Worm (Caenorhabditis elegans) whole organism, young adult: ENCODE results near the gene madd-3.

Experiments
- B0261.1 ChIP-seq: sonication (generic microtip); optimal IDR thresholded peaks from 2 replicates; lab custom pipeline; 2016; ENCODE audit warnings: mild to moderate bottlenecking, missing genetic modification characterization, moderate library complexity, missing compliant biosample characterization
- B0336.3 ChIP-seq: fragments of 200-800 bp; sonication (Bioruptor generic); IDR thresholded peaks from 2 replicates; pipeline ENCODE4 v1.3.6; 2022; ENCODE audit warnings: missing genetic modification characterization, missing compliant biosample characterization
- D2030.7 ChIP-seq: fragments of 200-800 bp; sonication (Bioruptor generic); IDR thresholded peaks from 2 replicates; pipeline ENCODE4 v1.3.6; 2022; ENCODE audit warnings: missing genetic modification reagents, missing genetic modification characterization, missing compliant biosample characterization
- F10E7.11 ChIP-seq: sonication (generic microtip); optimal IDR thresholded peaks from 2 replicates; lab custom pipeline; 2017; ENCODE audit warnings: mild to moderate bottlenecking, missing genetic modification characterization, moderate library complexity, missing compliant biosample characterization
- F22D6.2 ChIP-seq: sonication (generic microtip); optimal IDR thresholded peaks from 2 replicates; lab custom pipeline; 2016; ENCODE audit warnings: mild to moderate bottlenecking, missing genetic modification characterization, missing compliant biosample characterization
- F23B12.7 ChIP-seq: sonication (generic microtip); optimal IDR thresholded peaks from 2 replicates; lab custom pipeline; 2017; ENCODE audit warnings: missing genetic modification characterization, mild to moderate bottlenecking, missing compliant biosample characterization, antibody characterized with exemption, moderate library complexity; ENCODE audit not compliant: insufficient read depth
- F55B11.4 ChIP-seq: sonication (generic microtip); optimal IDR thresholded peaks from 2 replicates; lab custom pipeline; 2016; ENCODE audit warnings: missing compliant biosample characterization, missing genetic modification characterization, borderline replicate concordance; ENCODE audit not compliant: insufficient read depth
- F57C9.4 ChIP-seq: sonication (generic microtip); optimal IDR thresholded peaks from 2 replicates; lab custom pipeline; 2017; ENCODE audit warnings: mild to moderate bottlenecking, missing genetic modification characterization, missing compliant biosample characterization
- K11D2.4 ChIP-seq: fragments of 200-800 bp; sonication (Bioruptor generic); IDR thresholded peaks from 2 replicates; pipeline ENCODE4 v1.3.6; 2022; ENCODE audit warnings: missing genetic modification reagents, missing genetic modification characterization, missing compliant biosample characterization
- K12H6.12 ChIP-seq: fragments of 200-800 bp; sonication (Bioruptor generic); optimal IDR thresholded peaks from 2 replicates; lab custom pipeline; 2018; ENCODE audit warnings: mild to moderate bottlenecking, missing genetic modification characterization, missing compliant biosample characterization
- Y67H2A.10 ChIP-seq: fragments of 200-800 bp; sonication (Bioruptor generic); conservative IDR thresholded peaks from 2 replicates; pipeline ENCODE4 v1.3.6; 2022; ENCODE audit warnings: missing genetic modification reagents, missing genetic modification characterization, missing compliant biosample characterization
- Y79H2A.3 ChIP-seq: fragments of 200-800 bp; sonication (Bioruptor generic); conservative IDR thresholded peaks from 2 replicates; pipeline ENCODE4 v1.3.6; 2022; ENCODE audit warnings: missing genetic modification reagents, missing genetic modification characterization, missing compliant biosample characterization
- Y95B8A.8 ChIP-seq: fragments of 200-800 bp; sonication (Bioruptor generic); IDR thresholded peaks from 2 replicates; pipeline ENCODE4 v1.3.6; 2022; ENCODE audit warnings: missing genetic modification reagents, missing genetic modification characterization, missing compliant biosample characterization
- akir-1 ChIP-seq: fragments of 200-800 bp; sonication (Bioruptor generic); optimal IDR thresholded peaks from 2 replicates; lab custom pipeline; 2018; ENCODE audit warnings: mild to moderate bottlenecking, missing genetic modification characterization, moderate library complexity, missing compliant biosample characterization
- aptf-3 ChIP-seq: fragments of 200-800 bp; sonication (Bioruptor generic); IDR thresholded peaks from 2 replicates; pipeline ENCODE4 v1.3.6; 2022; ENCODE audit warnings: missing genetic modification characterization, missing compliant biosample characterization
- attf-3 ChIP-seq: fragments of 200-800 bp; sonication (Bioruptor generic); conservative IDR thresholded peaks from 2 replicates; pipeline ENCODE4 v1.3.6; 2022; ENCODE audit warnings: missing genetic modification reagents, missing genetic modification characterization, missing compliant biosample characterization
- attf-6 ChIP-seq: fragments of 200-800 bp; sonication (Bioruptor generic); IDR thresholded peaks from 2 replicates; pipeline ENCODE4 v1.3.6; 2022; ENCODE audit warnings: missing genetic modification reagents, missing genetic modification characterization, missing compliant biosample characterization
- ceh-27 ChIP-seq: fragments of 200-800 bp; sonication (Bioruptor generic); optimal IDR thresholded peaks from 2 replicates; lab custom pipeline; 2018; ENCODE audit warnings: mild to moderate bottlenecking, missing genetic modification characterization, moderate library complexity, missing compliant biosample characterization
- ceh-91 ChIP-seq: fragments of 200-800 bp; sonication (Bioruptor generic); IDR thresholded peaks from 2 replicates; pipeline ENCODE4 v1.3.6; 2022; ENCODE audit warnings: missing genetic modification reagents, missing genetic modification characterization, missing compliant biosample characterization
- dpff-1 ChIP-seq: sonication (generic microtip); optimal IDR thresholded peaks from 2 replicates; lab custom pipeline; 2017; ENCODE audit warnings: mild to moderate bottlenecking, missing genetic modification characterization, missing compliant biosample characterization
- dpl-1 ChIP-seq: fragments of 150-350 bp; optimal IDR thresholded peaks from 2 replicates; lab custom pipeline; 2014; ENCODE audit warnings: missing biosample characterization, missing genetic modification reagents, missing genetic modification characterization
- efl-1 ChIP-seq: fragments of 150-350 bp; optimal IDR thresholded peaks from 2 replicates; lab custom pipeline; 2014; ENCODE audit warnings: missing biosample characterization, missing genetic modification reagents, missing genetic modification characterization
- ets-4 ChIP-seq: fragments of 200-800 bp; sonication (Bioruptor generic); optimal IDR thresholded peaks from 2 replicates; lab custom pipeline; 2018; ENCODE audit warnings: mild to moderate bottlenecking, missing genetic modification characterization, missing compliant biosample characterization
- gei-17 ChIP-seq: fragments of 200-800 bp; sonication (Bioruptor generic); optimal IDR thresholded peaks from 2 replicates; lab custom pipeline; 2018; ENCODE audit warnings: mild to moderate bottlenecking, missing genetic modification characterization, missing compliant biosample characterization
- let-526 ChIP-seq: fragments of 200-800 bp; sonication (Bioruptor generic); IDR thresholded peaks from 2 replicates; pipeline ENCODE4 v1.3.6; 2022; ENCODE audit warnings: missing genetic modification reagents, missing genetic modification characterization, missing compliant biosample characterization
- let-607 ChIP-seq, 2 experiments: fragments of 200-800 bp in 1 of 2; sonication (Bioruptor generic) in 1 of 2; sonication (generic microtip) in 1 of 2; optimal IDR thresholded peaks; 2 replicates each; lab custom pipeline; 2016 to 2018; ENCODE audit warnings: mild to moderate bottlenecking in 2 of 2, missing compliant biosample characterization in 2 of 2, missing genetic modification characterization in 2 of 2, moderate library complexity in 2 of 2, missing genotype in 1 of 2
- mxl-1 ChIP-seq: sonication (generic microtip); optimal IDR thresholded peaks from 2 replicates; lab custom pipeline; 2016; ENCODE audit warnings: missing genetic modification characterization, missing compliant biosample characterization
- nfya-2 ChIP-seq: fragments of 200-800 bp; sonication (Bioruptor generic); IDR thresholded peaks from 2 replicates; pipeline ENCODE4 v1.3.6; 2022; ENCODE audit warnings: missing genetic modification reagents, missing genetic modification characterization, missing compliant biosample characterization
- nfyb-1 ChIP-seq: fragments of 200-800 bp; sonication (Bioruptor generic); IDR thresholded peaks from 2 replicates; pipeline ENCODE4 v1.3.6; 2022; ENCODE audit warnings: missing genetic modification reagents, missing genetic modification characterization, missing compliant biosample characterization
- snpc-1.1 ChIP-seq: sonication (generic microtip); optimal IDR thresholded peaks from 2 replicates; lab custom pipeline; 2017; ENCODE audit warnings: missing genetic modification characterization, mild to moderate bottlenecking, missing compliant biosample characterization, antibody characterized with exemption, moderate library complexity, missing genotype, missing genetic modification reagents; ENCODE audit not compliant: insufficient read depth
- somi-1 ChIP-seq: fragments of 200-800 bp; sonication (Bioruptor generic); optimal IDR thresholded peaks from 2 replicates; lab custom pipeline; 2018; ENCODE audit warnings: mild to moderate bottlenecking, missing genetic modification characterization, missing compliant biosample characterization
- sptf-2 ChIP-seq: fragments of 200-800 bp; sonication (Bioruptor generic); optimal IDR thresholded peaks from 2 replicates; lab custom pipeline; 2018; ENCODE audit warnings: mild to moderate bottlenecking, missing genetic modification characterization, missing compliant biosample characterization
- tbp1 ChIP-seq: fragments of 200-800 bp; sonication (Bioruptor generic); optimal IDR thresholded peaks from 2 replicates; lab custom pipeline; 2018; ENCODE audit warnings: mild to moderate bottlenecking, missing genetic modification characterization, missing compliant biosample characterization
- xnd-1 ChIP-seq: sonication (generic microtip); optimal IDR thresholded peaks from 2 replicates; lab custom pipeline; 2016; ENCODE audit warnings: missing genotype, missing genetic modification reagents, missing genetic modification characterization, missing compliant biosample characterization

madd-3 gene

ce11 chrX:14296559-14296958, at the start of gene madd-3:
Gene madd-3 (minus strand): TSS chrX:14296659.
- TF ChIP-seq F55B11.4 (tag; lab: Kevin White, UChicago) (no peak), attf-3 (GFP tag; lab: Robert Waterston, UW) (no peak), xnd-1 (tag; lab: Kevin White, UChicago) (no peak), K12H6.12 (tag; lab: Kevin White, UChicago) (no peak), F22D6.2 (tag; lab: Kevin White, UChicago) (no peak), let-526 (no peak), attf-6 (GFP tag; lab: Robert Waterston, UW) (no peak), sptf-2 (GFP tag; lab: Kevin White, UChicago) (no peak), Y67H2A.10 (GFP tag; lab: Robert Waterston, UW) (no peak)

- TF ChIP-seq Y79H2A.3 (GFP tag; lab: Robert Waterston, UW), result no peak
- no peak for TF ChIP-seq snpc-1.1 (tag; lab: Kevin White, UChicago)
- TF ChIP-seq sptf-2 (GFP tag; lab: Kevin White, UChicago), result no peak
- no peak for TF ChIP-seq let-607 (tag; optimal IDR thresholded peaks at IDR 0.05; lab: Kevin White, UChicago)
- no peak for TF ChIP-seq ets-4
- TF ChIP-seq nfya-2 (GFP tag; lab: Robert Waterston, UW), result no peak
- TF ChIP-seq mxl-1 (tag; lab: Kevin White, UChicago), result no peak
- TF ChIP-seq ceh-91 (GFP tag; lab: Robert Waterston, UW), result no peak
- TF ChIP-seq B0336.3 (GFP tag; lab: Robert Waterston, UW), result no peak
Measured at ce11 chrX:14340381-14340780, 43.9 kb upstream of the madd-3 start, which contains the start of gene sel-7. Gene sel-7 (minus strand): TSS chrX:14340481.

ce11 chrX:14339723-14340122, 43.3 kb upstream of the madd-3 start:
- TF ChIP-seq K11D2.4, result no peak
- no peak for TF ChIP-seq aptf-3 (GFP tag; lab: Robert Waterston, UW)
- TF ChIP-seq akir-1 (GFP tag; lab: Kevin White, UChicago), result no peak
- no peak for TF ChIP-seq ceh-27 (GFP tag; lab: Kevin White, UChicago)
- no peak for TF ChIP-seq nfyb-1 (GFP tag; lab: Robert Waterston, UW)
- no peak for TF ChIP-seq tbp1 (GFP tag; lab: Kevin White, UChicago)
- TF ChIP-seq K12H6.12 (tag; lab: Kevin White, UChicago), result no peak
- TF ChIP-seq B0261.1, result no peak
- TF ChIP-seq dpff-1 (tag; lab: Kevin White, UChicago), result no peak

ce11 chrX:14338896-14339295, 42.4 kb upstream of the madd-3 start:
- TF ChIP-seq efl-1 (GFP tag; lab: Kevin White, UChicago) (no peak), F57C9.4 (tag; lab: Kevin White, UChicago) (no peak), F23B12.7 (no peak), gei-17 (GFP tag; lab: Kevin White, UChicago) (no peak), xnd-1 (tag; lab: Kevin White, UChicago) (no peak), K11D2.4 (no peak), D2030.7 (no peak), Y95B8A.8 (GFP tag; lab: Robert Waterston, UW) (no peak), dpl-1 (GFP tag; lab: Kevin White, UChicago) (no peak), F10E7.11 (no peak), somi-1 (no peak)
